Fruit fly (Drosophila melanogaster) whole organism, wandering third instar larva: ENCODE measurements around the gene santa-maria.
A peak's percentile ranks its signal among the peaks of the same experiment; 100 is the strongest.

Experiments
- Abd-B ChIP-seq: fragments of >200 bp; optimal IDR thresholded peaks from 2 replicates; lab custom pipeline; 2017; ENCODE audit warnings: missing biosample characterization, missing genetic modification characterization
- CG32264 ChIP-seq: fragments of 200-800 bp; sonication (Bioruptor generic); optimal IDR thresholded peaks from 2 replicates; lab custom pipeline; 2016; ENCODE audit warnings: missing biosample characterization, missing genetic modification characterization
- CG9705 ChIP-seq: fragments of 200-800 bp; sonication (Bioruptor generic); optimal IDR thresholded peaks from 2 replicates; lab custom pipeline; 2018; ENCODE audit warnings: missing biosample characterization, mild to moderate bottlenecking, missing genetic modification characterization
- CrebA ChIP-seq: fragments of 200-800 bp; sonication (Bioruptor generic); optimal IDR thresholded peaks from 2 replicates; lab custom pipeline; 2016; ENCODE audit warnings: missing biosample characterization, mild to moderate bottlenecking, missing genetic modification characterization, borderline replicate concordance
- Dfd ChIP-seq: fragments of >200 bp; optimal IDR thresholded peaks from 2 replicates; lab custom pipeline; 2017; ENCODE audit warnings: missing biosample characterization, missing genetic modification characterization
- Dif ChIP-seq: fragments of 200-275, 200-300 bp; sonication (Bioruptor generic); optimal IDR thresholded peaks from 2 replicates; lab custom pipeline; 2018; ENCODE audit warnings: missing biosample characterization, missing genetic modification characterization; ENCODE audit not compliant: partially characterized antibody
- GATAd ChIP-seq: sonication (Bioruptor generic); optimal IDR thresholded peaks from 2 replicates; lab custom pipeline; 2016; ENCODE audit warnings: missing biosample characterization, missing genetic modification characterization
- HLH106 ChIP-seq: fragments of 200-800 bp; optimal IDR thresholded peaks from 3 replicates; lab custom pipeline; 2019; ENCODE audit warnings: missing biosample characterization, mild to moderate bottlenecking, missing genetic modification characterization, moderate library complexity
- Hnf4 ChIP-seq: fragments of 200-800 bp; sonication (Bioruptor generic); optimal IDR thresholded peaks from 2 replicates; lab custom pipeline; 2016; ENCODE audit warnings: missing biosample characterization, mild to moderate bottlenecking, missing genetic modification characterization
- Hr78 ChIP-seq: fragments of >200 bp; optimal IDR thresholded peaks from 2 replicates; lab custom pipeline; 2017; ENCODE audit warnings: missing biosample characterization, missing genetic modification characterization
- Hr83 ChIP-seq: fragments of 200-300 bp; sonication (Bioruptor generic); optimal IDR thresholded peaks from 2 replicates; lab custom pipeline; 2016; ENCODE audit warnings: missing biosample characterization, mild to moderate bottlenecking, missing genetic modification characterization, moderate library complexity; ENCODE audit not compliant: poor library complexity, severe bottlenecking
- Jra ChIP-seq: sonication (Bioruptor generic); optimal IDR thresholded peaks from 2 replicates; lab custom pipeline; 2016; ENCODE audit warnings: missing biosample characterization, missing genetic modification characterization
- Mio ChIP-seq: sonication (Bioruptor generic); optimal IDR thresholded peaks from 2 replicates; lab custom pipeline; 2016; ENCODE audit warnings: missing biosample characterization, missing genetic modification characterization
- Myc ChIP-seq: fragments of >200 bp; optimal IDR thresholded peaks from 2 replicates; lab custom pipeline; 2017
- N ChIP-seq: fragments of >200 bp; optimal IDR thresholded peaks from 2 replicates; lab custom pipeline; 2018; ENCODE audit warnings: missing biosample characterization, missing external identifiers, missing genetic modification characterization
- OdsH ChIP-seq: fragments of 200-800 bp; sonication (Bioruptor generic); optimal IDR thresholded peaks from 2 replicates; lab custom pipeline; 2016; ENCODE audit warnings: missing biosample characterization, mild to moderate bottlenecking, missing genetic modification characterization
- Rel ChIP-seq, 2 experiments: fragments of 200-800 bp; sonication (Bioruptor generic) in 1 of 2; optimal IDR thresholded peaks; 2 replicates in 1 of 2; 3 replicates in 1 of 2; lab custom pipeline; 2016 to 2019; ENCODE audit warnings: mild to moderate bottlenecking in 2 of 2, missing biosample characterization in 2 of 2, missing genetic modification characterization in 2 of 2, moderate library complexity in 1 of 2
- Sp1 ChIP-seq: fragments of 200-800 bp; sonication (Bioruptor generic); optimal IDR thresholded peaks from 3 replicates; lab custom pipeline; 2019; ENCODE audit warnings: missing biosample characterization, mild to moderate bottlenecking, missing genetic modification characterization, moderate library complexity
- Vsx2 ChIP-seq: fragments of 200-300, 225-300 bp; sonication (Bioruptor generic); optimal IDR thresholded peaks from 2 replicates; lab custom pipeline; 2018; ENCODE audit warnings: missing biosample characterization, missing genetic modification characterization; ENCODE audit not compliant: partially characterized antibody
- br ChIP-seq: fragments of 200-800 bp; sonication (Bioruptor generic); optimal IDR thresholded peaks from 2 replicates; lab custom pipeline; 2016; ENCODE audit warnings: missing biosample characterization, missing genetic modification characterization
- brk ChIP-seq: fragments of 200-800 bp; sonication (Bioruptor generic); optimal IDR thresholded peaks from 2 replicates; lab custom pipeline; 2016; ENCODE audit warnings: missing biosample characterization, mild to moderate bottlenecking, missing genetic modification characterization
- dl ChIP-seq, 2 experiments: fragments of 175-275, 200-275 bp in 1 of 2; fragments of 200-275 bp in 1 of 2; sonication (Bioruptor generic); optimal IDR thresholded peaks; lab custom pipeline; 2018; ENCODE audit warnings: mild to moderate bottlenecking in 2 of 2, missing biosample characterization in 2 of 2, missing genetic modification characterization in 2 of 2, moderate library complexity in 2 of 2; ENCODE audit not compliant: partially characterized antibody in 2 of 2, insufficient read depth in 1 of 2
- dmrt93B ChIP-seq: fragments of 200-800 bp; sonication (Bioruptor generic); optimal IDR thresholded peaks from 2 replicates; lab custom pipeline; 2018; ENCODE audit warnings: missing biosample characterization, mild to moderate bottlenecking, missing genetic modification characterization
- dsf ChIP-seq: sonication (Bioruptor generic); optimal IDR thresholded peaks from 2 replicates; lab custom pipeline; 2016; ENCODE audit warnings: missing biosample characterization, missing genetic modification characterization, borderline replicate concordance
- ey ChIP-seq: fragments of 200-800 bp; sonication (Bioruptor generic); optimal IDR thresholded peaks from 2 replicates; lab custom pipeline; 2016; ENCODE audit warnings: missing biosample characterization, missing genetic modification characterization
- foxo ChIP-seq, 2 experiments: fragments of 200-800 bp; sonication (Bioruptor generic); optimal IDR thresholded peaks; 2 replicates in 1 of 2; 3 replicates in 1 of 2; lab custom pipeline; 2016 to 2017; ENCODE audit warnings: missing biosample characterization in 2 of 2, missing genetic modification characterization in 2 of 2
- fru ChIP-seq: fragments of 200-800 bp; sonication (Bioruptor generic); optimal IDR thresholded peaks from 3 replicates; lab custom pipeline; 2016; ENCODE audit warnings: missing biosample characterization, mild to moderate bottlenecking, missing genetic modification characterization
- h ChIP-seq: fragments of 200-800 bp; sonication (Bioruptor generic); optimal IDR thresholded peaks from 3 replicates; lab custom pipeline; 2016; ENCODE audit warnings: missing biosample characterization, mild to moderate bottlenecking, missing genetic modification characterization
- jim ChIP-seq: fragments of 175-275, 200-325 bp; sonication (Bioruptor generic); optimal IDR thresholded peaks from 2 replicates; lab custom pipeline; 2016; ENCODE audit warnings: missing biosample characterization, mild to moderate bottlenecking, missing genetic modification characterization
- lola ChIP-seq: fragments of >200 bp; optimal IDR thresholded peaks from 2 replicates; lab custom pipeline; 2017; ENCODE audit warnings: missing biosample characterization, missing genetic modification characterization
- pan ChIP-seq: fragments of >200 bp; optimal IDR thresholded peaks from 2 replicates; lab custom pipeline; 2017
- psq ChIP-seq: fragments of 200-800 bp; sonication (Bioruptor generic); optimal IDR thresholded peaks from 3 replicates; lab custom pipeline; 2017; ENCODE audit warnings: missing biosample characterization, mild to moderate bottlenecking, missing genetic modification characterization, moderate library complexity
- rgr ChIP-seq: fragments of 200-800 bp; sonication (Bioruptor generic); optimal IDR thresholded peaks from 3 replicates; lab custom pipeline; 2016; ENCODE audit warnings: missing biosample characterization, mild to moderate bottlenecking, missing genetic modification characterization
- sage ChIP-seq: fragments of 200-800 bp; sonication (Bioruptor generic); optimal IDR thresholded peaks from 2 replicates; lab custom pipeline; 2016; ENCODE audit warnings: missing biosample characterization, mild to moderate bottlenecking, missing genetic modification characterization
- sv ChIP-seq: fragments of 200-800 bp; sonication (Bioruptor generic); optimal IDR thresholded peaks from 3 replicates; lab custom pipeline; 2016; ENCODE audit warnings: missing biosample characterization, missing genetic modification characterization
- tai ChIP-seq: sonication (Bioruptor generic); optimal IDR thresholded peaks from 2 replicates; lab custom pipeline; 2016; ENCODE audit warnings: missing biosample characterization, missing genetic modification characterization
- usp ChIP-seq: fragments of >200 bp; optimal IDR thresholded peaks from 2 replicates; lab custom pipeline; 2017; ENCODE audit warnings: missing biosample characterization, missing genetic modification characterization
- woc ChIP-seq: sonication (Bioruptor generic); optimal IDR thresholded peaks from 2 replicates; lab custom pipeline; 2016; ENCODE audit warnings: missing biosample characterization, mild to moderate bottlenecking, missing genetic modification characterization

Gene santa-maria

DNA sequence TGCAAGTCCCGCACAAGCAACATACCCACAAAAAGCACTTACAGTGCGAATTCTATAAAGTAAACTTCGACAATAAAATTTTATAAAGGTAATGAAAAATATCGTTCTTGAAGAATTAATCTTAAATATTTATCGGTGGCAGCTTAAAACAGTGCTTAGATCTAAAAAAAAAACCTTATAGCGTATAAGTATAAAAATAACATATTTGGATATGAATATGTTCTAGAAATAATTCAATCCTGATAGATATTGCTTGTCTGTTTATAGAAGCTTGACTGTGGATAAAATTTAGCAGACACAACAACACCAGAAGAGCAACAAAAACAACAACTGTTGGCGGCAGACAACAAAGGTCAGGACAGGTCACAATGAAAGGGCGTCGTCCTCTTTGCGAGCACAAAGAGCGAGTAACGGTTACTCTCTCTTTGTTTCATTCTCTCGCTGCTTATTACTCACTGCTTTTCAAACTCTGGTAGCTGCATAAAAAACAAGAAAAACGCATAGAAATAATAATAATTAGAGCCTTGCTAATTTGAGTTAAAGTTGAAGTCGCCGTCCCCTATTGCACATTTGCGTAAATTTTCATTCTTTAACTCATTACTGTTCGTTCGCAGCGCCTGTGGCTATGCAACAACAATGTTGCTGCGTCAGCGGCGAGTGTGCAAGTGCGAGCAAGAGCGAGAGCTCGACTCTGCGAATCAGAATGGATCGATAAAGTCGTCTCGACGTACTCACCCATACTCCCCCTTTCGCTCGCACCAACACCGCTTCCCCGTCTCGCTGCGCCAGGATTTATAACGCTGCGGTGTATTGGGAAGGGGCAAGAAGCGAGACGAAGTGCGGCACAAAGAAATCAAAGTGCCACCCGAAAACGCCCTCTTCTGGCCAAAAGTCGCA, 31.4 kb downstream of the santa-maria start:
- no peak for TF ChIP-seq usp (GFP tag; lab: Kevin White, UChicago)
- peak; percentile 74 for TF ChIP-seq Hr83 (GFP tag; lab: Kevin White, UChicago)
- TF ChIP-seq OdsH (GFP tag; lab: Kevin White, UChicago) = peak; percentile 75
- TF ChIP-seq dmrt93B = peak; percentile 79
- TF ChIP-seq Jra = peak; percentile 50
- TF ChIP-seq Vsx2 (GFP tag; lab: Kevin White, UChicago) = no peak
- peak; percentile 43 for TF ChIP-seq rgr (GFP tag; lab: Kevin White, UChicago)
- TF ChIP-seq woc (GFP tag; lab: Kevin White, UChicago) = peak; percentile 3
- peak; percentile 0 to 74 for TF ChIP-seq foxo (GFP tag; optimal IDR thresholded peaks at IDR 0.05; lab: Kevin White, UChicago)
- no peak for TF ChIP-seq Mio (GFP tag; lab: Kevin White, UChicago)
- peak; percentile 46 for TF ChIP-seq Hnf4 (GFP tag; lab: Kevin White, UChicago)
- no peak for TF ChIP-seq Dfd (GFP tag; lab: Kevin White, UChicago)
- peak; percentile 89 for TF ChIP-seq CG9705
- TF ChIP-seq psq = peak; percentile 54
- TF ChIP-seq jim (GFP tag; lab: Kevin White, UChicago) = no peak
- no peak for TF ChIP-seq N (GFP tag; lab: Kevin White, UChicago)
- TF ChIP-seq GATAd = no peak
- TF ChIP-seq h = peak; percentile 70
- no peak for TF ChIP-seq sv (GFP tag; lab: Kevin White, UChicago)
- TF ChIP-seq CG32264 (GFP tag; lab: Kevin White, UChicago) = peak; percentile 6
- TF ChIP-seq lola (GFP tag; lab: Kevin White, UChicago) = no peak
- no peak for TF ChIP-seq Myc (lab: Kevin White, UChicago)
- TF ChIP-seq Sp1 (GFP tag; lab: Kevin White, UChicago) = peak; percentile 93
- TF ChIP-seq dl (GFP tag; optimal IDR thresholded peaks at IDR 0.05; lab: Kevin White, UChicago; ENCODE audit: insufficient read depth in 1 of 2, partially characterized antibody in 2 of 2) = peak in 1 of 2 experiments; percentile 34
- TF ChIP-seq brk (GFP tag; lab: Kevin White, UChicago) = no peak
- TF ChIP-seq ey = peak; percentile 61
- TF ChIP-seq HLH106 (tag; lab: Kevin White, UChicago) = peak; percentile 97
- TF ChIP-seq br (GFP tag; lab: Kevin White, UChicago) = peak; percentile 80
- TF ChIP-seq tai (GFP tag; lab: Kevin White, UChicago) = peak; percentile 55
- TF ChIP-seq Dif = peak; percentile 25
- TF ChIP-seq fru (GFP tag; lab: Kevin White, UChicago) = peak; percentile 67
- no peak for TF ChIP-seq pan (lab: Kevin White, UChicago)
- TF ChIP-seq dsf = peak; percentile 65
- TF ChIP-seq sage (GFP tag; lab: Kevin White, UChicago) = no peak
- no peak for TF ChIP-seq Hr78 (GFP tag; lab: Kevin White, UChicago)
- TF ChIP-seq Abd-B (GFP tag; lab: Kevin White, UChicago) = no peak
- no peak for TF ChIP-seq Rel (GFP tag; optimal IDR thresholded peaks at IDR 0.05; lab: Kevin White, UChicago)
- TF ChIP-seq Rel (tag; optimal IDR thresholded peaks at IDR 0.05; lab: Kevin White, UChicago) = peak; percentile 87
- no peak for TF ChIP-seq CrebA
- TF ChIP-seq, all 38 proteins: peak for 22
